Fruit fly (Drosophila melanogaster): ENCODE measurements around the gene CG14966.

Gene CG14966

dm6 chr3L:3198447-3199402 lies 1.3 kb upstream of the CG14966 start, which contains the start of the genes CG32276 and gry:
Gene CG32276 (minus strand): TSS chr3L:3199047.
Gene gry (plus strand): TSS chr3L:3199090.
- TF ChIP-seq ttk (optimal IDR thresholded peaks at IDR 0.05) (no peak), insv (optimal IDR thresholded peaks at IDR 0.05) (no peak), Sin3A (optimal IDR thresholded peaks at IDR 0.05) (no peak), psq (optimal IDR thresholded peaks at IDR 0.05) (no peak), Myc (optimal IDR thresholded peaks at IDR 0.05) (no peak), h (optimal IDR thresholded peaks at IDR 0.05) (no peak)

- TF ChIP-seq psq (optimal IDR thresholded peaks at IDR 0.05), result no peak
- no peak for TF ChIP-seq insv (optimal IDR thresholded peaks at IDR 0.05)
- no peak for TF ChIP-seq Sin3A (optimal IDR thresholded peaks at IDR 0.05)
- no peak for TF ChIP-seq h (optimal IDR thresholded peaks at IDR 0.05)
- no peak for TF ChIP-seq Myc (optimal IDR thresholded peaks at IDR 0.05)
These were observed 3.4 kb downstream of the CG14966 start for dm6 chr3L:3194059-3194458.

- TF ChIP-seq insv (optimal IDR thresholded peaks at IDR 0.05) (peak; percentile 70), Myc (optimal IDR thresholded peaks at IDR 0.05) (no peak), ttk (optimal IDR thresholded peaks at IDR 0.05) (no peak), h (optimal IDR thresholded peaks at IDR 0.05) (no peak)
These were observed 4.5 kb downstream of the CG14966 start, which contains the start of gene Hsp83 for dm6 chr3L:3192912-3193311. Gene Hsp83 (plus strand): TSS chr3L:3192969.

dm6 chr3L:3192333-3192894 lies 5.0 kb downstream of the CG14966 start, which contains the start of gene CG14965:
Gene CG14965 (minus strand): TSS chr3L:3192491.
- TF ChIP-seq ttk (optimal IDR thresholded peaks at IDR 0.05) (no peak), Myc (optimal IDR thresholded peaks at IDR 0.05) (no peak), Sin3A (optimal IDR thresholded peaks at IDR 0.05) (no peak), psq (optimal IDR thresholded peaks at IDR 0.05) (no peak), insv (optimal IDR thresholded peaks at IDR 0.05) (no peak), h (optimal IDR thresholded peaks at IDR 0.05) (no peak)

- TF ChIP-seq insv (optimal IDR thresholded peaks at IDR 0.05) (no peak), ttk (optimal IDR thresholded peaks at IDR 0.05) (no peak), Myc (optimal IDR thresholded peaks at IDR 0.05) (no peak), h (optimal IDR thresholded peaks at IDR 0.05) (no peak), Sin3A (optimal IDR thresholded peaks at IDR 0.05) (no peak), psq (optimal IDR thresholded peaks at IDR 0.05) (no peak)
These were observed 7.8 kb downstream of the CG14966 start, which contains the start of the genes CG42525 and CG14958 for dm6 chr3L:3189647-3190046. Gene CG42525 (minus strand): TSS chr3L:3189747. Gene CG14958 (plus strand): TSS chr3L:3189978.

dm6 chr3L:3187263-3187662 lies 10.2 kb downstream of the CG14966 start, which contains the start of gene CG14957:
Gene CG14957 (plus strand): TSS chr3L:3187563.
- TF ChIP-seq Sin3A (optimal IDR thresholded peaks at IDR 0.05) (no peak), h (optimal IDR thresholded peaks at IDR 0.05) (no peak), Myc (optimal IDR thresholded peaks at IDR 0.05) (no peak), psq (optimal IDR thresholded peaks at IDR 0.05) (no peak), ttk (optimal IDR thresholded peaks at IDR 0.05) (no peak), insv (optimal IDR thresholded peaks at IDR 0.05) (no peak)

dm6 chr3L:3186364-3186763 lies 11.1 kb downstream of the CG14966 start, which contains the start of gene CG32284:
Gene CG32284 (plus strand): TSS chr3L:3186664.
- no peak for TF ChIP-seq insv (optimal IDR thresholded peaks at IDR 0.05)

dm6 chr3L:3184104-3184503 lies 13.3 kb downstream of the CG14966 start, which contains the start of gene CG42494:
Gene CG42494 (plus strand): TSS chr3L:3184404.
- no peak for TF ChIP-seq psq (optimal IDR thresholded peaks at IDR 0.05)
- TF ChIP-seq insv (optimal IDR thresholded peaks at IDR 0.05), result no peak

- TF ChIP-seq Myc (optimal IDR thresholded peaks at IDR 0.05), result no peak
- no peak for TF ChIP-seq psq (optimal IDR thresholded peaks at IDR 0.05)
- no peak for TF ChIP-seq insv (optimal IDR thresholded peaks at IDR 0.05)
- no peak for TF ChIP-seq ttk (optimal IDR thresholded peaks at IDR 0.05)
- TF ChIP-seq Sin3A (optimal IDR thresholded peaks at IDR 0.05), result no peak
- TF ChIP-seq h (optimal IDR thresholded peaks at IDR 0.05), result no peak
These were observed 18.0 kb downstream of the CG14966 start for dm6 chr3L:3179474-3179873.

dm6 chr3L:3178530-3179096 lies 18.8 kb downstream of the CG14966 start, which contains the start of the genes MnM and Girdin:
Gene MnM (minus strand): TSS chr3L:3178580.
Gene Girdin (plus strand): TSS chr3L:3178930.
- TF ChIP-seq psq (optimal IDR thresholded peaks at IDR 0.05) (no peak), insv (optimal IDR thresholded peaks at IDR 0.05) (no peak), Sin3A (optimal IDR thresholded peaks at IDR 0.05) (no peak), h (optimal IDR thresholded peaks at IDR 0.05) (no peak), Myc (optimal IDR thresholded peaks at IDR 0.05) (no peak), ttk (optimal IDR thresholded peaks at IDR 0.05) (no peak)

dm6 chr3L:3177872-3178271 lies 19.6 kb downstream of the CG14966 start:
- no peak for TF ChIP-seq ttk (optimal IDR thresholded peaks at IDR 0.05)
- no peak for TF ChIP-seq Myc (optimal IDR thresholded peaks at IDR 0.05)
- no peak for TF ChIP-seq insv (optimal IDR thresholded peaks at IDR 0.05)
- no peak for TF ChIP-seq h (optimal IDR thresholded peaks at IDR 0.05)
- no peak for TF ChIP-seq Sin3A (optimal IDR thresholded peaks at IDR 0.05)
- no peak for TF ChIP-seq psq (optimal IDR thresholded peaks at IDR 0.05)

dm6 chr3L:3172445-3172844 lies 25.0 kb downstream of the CG14966 start, which contains the start of gene CG14963:
Gene CG14963 (minus strand): TSS chr3L:3172545.
- TF ChIP-seq ttk (optimal IDR thresholded peaks at IDR 0.05), result no peak
- no peak for TF ChIP-seq Myc (optimal IDR thresholded peaks at IDR 0.05)
- no peak for TF ChIP-seq Sin3A (optimal IDR thresholded peaks at IDR 0.05)
- TF ChIP-seq psq (optimal IDR thresholded peaks at IDR 0.05), result no peak
- TF ChIP-seq h (optimal IDR thresholded peaks at IDR 0.05), result no peak
- no peak for TF ChIP-seq insv (optimal IDR thresholded peaks at IDR 0.05)
